Worm (Caenorhabditis elegans) whole organism, young adult: Measurements from ENCODE around the gene blos-2.

ENCODE experiments used
- B0261.1 ChIP-seq: sonication (generic microtip); optimal IDR thresholded peaks from 2 replicates; lab custom pipeline; 2016; ENCODE audit warnings: mild to moderate bottlenecking, missing genetic modification characterization, moderate library complexity, missing compliant biosample characterization
- B0336.3 ChIP-seq: fragments of 200-800 bp; sonication (Bioruptor generic); IDR thresholded peaks from 2 replicates; pipeline ENCODE4 v1.3.6; 2022; ENCODE audit warnings: missing genetic modification characterization, missing compliant biosample characterization
- C06A6.2 ChIP-seq: fragments of 200-800 bp; sonication (Bioruptor generic); conservative IDR thresholded peaks from 2 replicates; pipeline ENCODE4 v1.3.6; 2022; ENCODE audit warnings: missing genetic modification characterization, missing compliant biosample characterization
- C17E4.6 ChIP-seq: fragments of 200-800 bp; sonication (Bioruptor generic); IDR thresholded peaks from 2 replicates; pipeline ENCODE4 v1.3.6; 2022; ENCODE audit warnings: missing genetic modification reagents, missing genetic modification characterization, missing compliant biosample characterization
- D2030.7 ChIP-seq: fragments of 200-800 bp; sonication (Bioruptor generic); IDR thresholded peaks from 2 replicates; pipeline ENCODE4 v1.3.6; 2022; ENCODE audit warnings: missing genetic modification reagents, missing genetic modification characterization, missing compliant biosample characterization
- F10E7.11 ChIP-seq: sonication (generic microtip); optimal IDR thresholded peaks from 2 replicates; lab custom pipeline; 2017; ENCODE audit warnings: mild to moderate bottlenecking, missing genetic modification characterization, moderate library complexity, missing compliant biosample characterization
- F33H1.4 ChIP-seq: fragments of 200-800 bp; sonication (Bioruptor generic); IDR thresholded peaks from 2 replicates; pipeline ENCODE4 v1.3.6; 2022; ENCODE audit warnings: missing genetic modification reagents, missing genetic modification characterization, missing compliant biosample characterization
- F55B11.4 ChIP-seq: sonication (generic microtip); optimal IDR thresholded peaks from 2 replicates; lab custom pipeline; 2016; ENCODE audit warnings: missing compliant biosample characterization, missing genetic modification characterization, borderline replicate concordance; ENCODE audit not compliant: insufficient read depth
- F57A8.1 ChIP-seq: fragments of 200-800 bp; sonication (Bioruptor generic); optimal IDR thresholded peaks from 2 replicates; lab custom pipeline; 2018; ENCODE audit warnings: mild to moderate bottlenecking, missing genetic modification characterization, moderate library complexity, missing compliant biosample characterization
- F57C9.4 ChIP-seq: sonication (generic microtip); optimal IDR thresholded peaks from 2 replicates; lab custom pipeline; 2017; ENCODE audit warnings: mild to moderate bottlenecking, missing genetic modification characterization, missing compliant biosample characterization
- Y53F4B.3 ChIP-seq: fragments of 200-800 bp; sonication (Bioruptor generic); IDR thresholded peaks from 2 replicates; pipeline ENCODE4 v1.3.6; 2022; ENCODE audit warnings: missing genetic modification reagents, missing genetic modification characterization, missing compliant biosample characterization
- Y53G8AR.9 ChIP-seq: fragments of 200-800 bp; sonication (Bioruptor generic); conservative IDR thresholded peaks from 2 replicates; pipeline ENCODE4 v1.3.6; 2022; ENCODE audit warnings: missing genetic modification reagents, missing genetic modification characterization, missing compliant biosample characterization
- Y56A3A.18 ChIP-seq: fragments of 200-800 bp; sonication (Bioruptor generic); IDR thresholded peaks from 2 replicates; pipeline ENCODE4 v1.3.6; 2022; ENCODE audit warnings: missing genetic modification reagents, missing genetic modification characterization, missing compliant biosample characterization
- akir-1 ChIP-seq: fragments of 200-800 bp; sonication (Bioruptor generic); optimal IDR thresholded peaks from 2 replicates; lab custom pipeline; 2018; ENCODE audit warnings: mild to moderate bottlenecking, missing genetic modification characterization, moderate library complexity, missing compliant biosample characterization
- aptf-2 ChIP-seq: fragments of 200-800 bp; sonication (Bioruptor generic); conservative IDR thresholded peaks from 2 replicates; pipeline ENCODE4 v1.3.6; 2022; ENCODE audit warnings: missing genetic modification reagents, missing genetic modification characterization, missing compliant biosample characterization
- atf-7 ChIP-seq: sonication (generic microtip); optimal IDR thresholded peaks from 2 replicates; lab custom pipeline; 2017; ENCODE audit warnings: mild to moderate bottlenecking, missing genetic modification characterization, missing compliant biosample characterization
- athp-1 ChIP-seq: sonication (generic microtip); optimal IDR thresholded peaks from 2 replicates; lab custom pipeline; 2017; ENCODE audit warnings: mild to moderate bottlenecking, missing genetic modification characterization, missing compliant biosample characterization
- attf-6 ChIP-seq: fragments of 200-800 bp; sonication (Bioruptor generic); IDR thresholded peaks from 2 replicates; pipeline ENCODE4 v1.3.6; 2022; ENCODE audit warnings: missing genetic modification reagents, missing genetic modification characterization, missing compliant biosample characterization
- ceh-40 ChIP-seq: fragments of 200-800 bp; sonication (Bioruptor generic); IDR thresholded peaks from 2 replicates; pipeline ENCODE4 v1.3.6; 2022; ENCODE audit warnings: missing genetic modification characterization, missing compliant biosample characterization
- die-1 ChIP-seq: sonication (generic microtip); optimal IDR thresholded peaks from 2 replicates; lab custom pipeline; 2016; ENCODE audit warnings: missing genotype, mild to moderate bottlenecking, missing genetic modification characterization, missing compliant biosample characterization
- dox-1 ChIP-seq: fragments of 200-800 bp; sonication (Bioruptor generic); IDR thresholded peaks from 2 replicates; pipeline ENCODE4 v1.3.6; 2022; ENCODE audit warnings: missing genetic modification reagents, missing genetic modification characterization, missing compliant biosample characterization
- egl-44 ChIP-seq: fragments of 200-800 bp; sonication (Bioruptor generic); IDR thresholded peaks from 2 replicates; pipeline ENCODE4 v1.3.6; 2022; ENCODE audit warnings: missing genetic modification reagents, missing genetic modification characterization, missing compliant biosample characterization
- ets-4 ChIP-seq: fragments of 200-800 bp; sonication (Bioruptor generic); optimal IDR thresholded peaks from 2 replicates; lab custom pipeline; 2018; ENCODE audit warnings: mild to moderate bottlenecking, missing genetic modification characterization, missing compliant biosample characterization
- gei-17 ChIP-seq: fragments of 200-800 bp; sonication (Bioruptor generic); optimal IDR thresholded peaks from 2 replicates; lab custom pipeline; 2018; ENCODE audit warnings: mild to moderate bottlenecking, missing genetic modification characterization, missing compliant biosample characterization
- him-1 ChIP-seq: sonication (generic microtip); optimal IDR thresholded peaks from 2 replicates; lab custom pipeline; 2016; ENCODE audit warnings: missing genotype, missing genetic modification reagents, missing genetic modification characterization, missing compliant biosample characterization
- hlh-26 ChIP-seq: fragments of 200-800 bp; sonication (Bioruptor generic); conservative IDR thresholded peaks from 2 replicates; pipeline ENCODE4 v1.3.6; 2022; ENCODE audit warnings: missing genetic modification reagents, missing genetic modification characterization, missing compliant biosample characterization
- hsf-1 ChIP-seq: fragments of 200-800 bp; sonication (Bioruptor generic); IDR thresholded peaks from 2 replicates; pipeline ENCODE4 v1.3.6; 2022; ENCODE audit warnings: missing genetic modification reagents, missing genetic modification characterization, missing compliant biosample characterization
- lir-1 ChIP-seq: fragments of 200-800 bp; sonication (Bioruptor generic); conservative IDR thresholded peaks from 2 replicates; pipeline ENCODE4 v1.3.6; 2022; ENCODE audit warnings: missing genetic modification reagents, missing genetic modification characterization, missing compliant biosample characterization
- madf-10 ChIP-seq: sonication (generic microtip); optimal IDR thresholded peaks from 2 replicates; lab custom pipeline; 2016; ENCODE audit warnings: mild to moderate bottlenecking, missing genetic modification characterization, missing compliant biosample characterization
- madf-6 ChIP-seq: fragments of 200-800 bp; sonication (Bioruptor generic); IDR thresholded peaks from 2 replicates; pipeline ENCODE4 v1.3.6; 2022; ENCODE audit warnings: missing genetic modification reagents, missing genetic modification characterization, missing compliant biosample characterization
- mcd-1 ChIP-seq: fragments of 200-800 bp; sonication (Bioruptor generic); IDR thresholded peaks from 2 replicates; pipeline ENCODE4 v1.3.6; 2022; ENCODE audit warnings: missing genetic modification reagents, missing genetic modification characterization, missing compliant biosample characterization
- nfya-1 ChIP-seq: sonication (generic microtip); optimal IDR thresholded peaks from 2 replicates; lab custom pipeline; 2017; ENCODE audit warnings: antibody characterized with exemption, missing compliant biosample characterization, missing genetic modification characterization, borderline replicate concordance; ENCODE audit not compliant: insufficient read depth
- pbrm-1 ChIP-seq: fragments of 200-800 bp; sonication (Bioruptor generic); IDR thresholded peaks from 2 replicates; pipeline ENCODE4 v1.3.6; 2022; ENCODE audit warnings: missing genetic modification reagents, missing genetic modification characterization, missing compliant biosample characterization
- pha-4 ChIP-seq: fragments of 150-350 bp; sonication (generic microtip); optimal IDR thresholded peaks from 2 replicates; lab custom pipeline; 2014; ENCODE audit warnings: missing biosample characterization, missing genetic modification reagents, missing genetic modification characterization
- rcor-1 ChIP-seq: fragments of 200-800 bp; sonication (Bioruptor generic); IDR thresholded peaks from 2 replicates; pipeline ENCODE4 v1.3.6; 2022; ENCODE audit warnings: missing genetic modification reagents, missing genetic modification characterization, missing compliant biosample characterization
- repo-1 ChIP-seq: sonication (generic microtip); optimal IDR thresholded peaks from 2 replicates; lab custom pipeline; 2017; ENCODE audit warnings: mild to moderate bottlenecking, missing genetic modification characterization, missing compliant biosample characterization
- rpc-1 ChIP-seq, 2 experiments: fragments of 150-350 bp in 1 of 2; sonication (generic microtip) in 1 of 2; optimal IDR thresholded peaks; 2 replicates each; lab custom pipeline; 2014 to 2018; ENCODE audit warnings: missing biosample characterization in 1 of 2, missing genetic modification characterization in 1 of 2, missing genetic modification reagents in 1 of 2, missing genotype in 1 of 2
- sea-2 ChIP-seq: fragments of 200-800 bp; sonication (Bioruptor generic); IDR thresholded peaks from 2 replicates; pipeline ENCODE4 v1.3.6; 2022; ENCODE audit warnings: missing genetic modification characterization, missing compliant biosample characterization
- snpc-1.1 ChIP-seq: sonication (generic microtip); optimal IDR thresholded peaks from 2 replicates; lab custom pipeline; 2017; ENCODE audit warnings: missing genetic modification characterization, mild to moderate bottlenecking, missing compliant biosample characterization, antibody characterized with exemption, moderate library complexity, missing genotype, missing genetic modification reagents; ENCODE audit not compliant: insufficient read depth
- snpc-1.3 ChIP-seq: sonication (generic microtip); optimal IDR thresholded peaks from 2 replicates; lab custom pipeline; 2017; ENCODE audit warnings: missing genetic modification characterization, mild to moderate bottlenecking, missing compliant biosample characterization, antibody characterized with exemption, moderate library complexity, missing genotype, missing genetic modification reagents; ENCODE audit not compliant: insufficient read depth
- snpc-3.4 ChIP-seq: sonication (generic microtip); optimal IDR thresholded peaks from 2 replicates; lab custom pipeline; 2017; ENCODE audit warnings: missing genetic modification characterization, mild to moderate bottlenecking, missing compliant biosample characterization, antibody characterized with exemption, moderate library complexity, missing genotype, missing genetic modification reagents
- somi-1 ChIP-seq: fragments of 200-800 bp; sonication (Bioruptor generic); optimal IDR thresholded peaks from 2 replicates; lab custom pipeline; 2018; ENCODE audit warnings: mild to moderate bottlenecking, missing genetic modification characterization, missing compliant biosample characterization
- unc-130 ChIP-seq: sonication (generic microtip); optimal IDR thresholded peaks from 2 replicates; lab custom pipeline; 2016; ENCODE audit warnings: missing genetic modification reagents, missing genetic modification characterization, missing compliant biosample characterization
- xnd-1 ChIP-seq: sonication (generic microtip); optimal IDR thresholded peaks from 2 replicates; lab custom pipeline; 2016; ENCODE audit warnings: missing genotype, missing genetic modification reagents, missing genetic modification characterization, missing compliant biosample characterization
- zim-3 ChIP-seq: sonication (generic microtip); optimal IDR thresholded peaks from 2 replicates; lab custom pipeline; 2017; ENCODE audit warnings: mild to moderate bottlenecking, missing genetic modification characterization, moderate library complexity, missing compliant biosample characterization
- ztf-22 ChIP-seq: fragments of 200-800 bp; sonication (Bioruptor generic); optimal IDR thresholded peaks from 2 replicates; lab custom pipeline; 2018; ENCODE audit warnings: mild to moderate bottlenecking, missing genetic modification characterization, moderate library complexity, missing compliant biosample characterization
- ztf-28 ChIP-seq: fragments of 200-800 bp; sonication (Bioruptor generic); IDR thresholded peaks from 2 replicates; pipeline ENCODE4 v1.3.6; 2022; ENCODE audit warnings: missing genetic modification reagents, missing genetic modification characterization, missing compliant biosample characterization

The blos-2 gene

DNA sequence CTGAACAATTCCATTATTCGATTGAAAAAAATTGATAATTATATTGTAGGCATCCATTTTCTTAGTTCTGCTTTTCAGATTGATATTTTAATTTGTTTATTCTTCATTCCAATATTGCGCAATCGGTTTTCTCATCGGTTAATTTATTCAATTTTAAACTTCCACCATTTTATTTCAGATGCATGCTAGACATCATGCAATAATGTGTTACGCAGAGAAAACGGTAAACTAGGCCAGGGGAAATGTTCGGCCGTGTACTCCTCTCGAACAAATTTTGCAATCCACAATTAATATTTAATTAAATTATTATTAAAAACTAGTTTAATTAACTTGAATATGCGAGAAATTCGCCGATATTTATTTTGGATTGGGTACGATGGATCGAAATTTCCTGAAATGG, 12.3 kb upstream of the blos-2 start, which contains the start of gene Y73B6BL.29 (continued):
- TF ChIP-seq dox-1 (GFP tag; lab: Robert Waterston, UW): peak; percentile 78
- TF ChIP-seq pbrm-1 (GFP tag; lab: Robert Waterston, UW): peak; percentile 53; the same call in 1 of the 2 replicates
- no peak for TF ChIP-seq ets-4
- TF ChIP-seq F33H1.4 (GFP tag; lab: Robert Waterston, UW): peak; percentile 77
- TF ChIP-seq C17E4.6 (GFP tag; lab: Robert Waterston, UW): no peak
- TF ChIP-seq F57C9.4: no peak
- no peak for TF ChIP-seq rpc-1 (optimal IDR thresholded peaks at IDR 0.05; lab: Kevin White, UChicago)
- TF ChIP-seq rpc-1 (tag; optimal IDR thresholded peaks at IDR 0.05; lab: Kevin White, UChicago): no peak
- TF ChIP-seq hlh-26: no peak
- TF ChIP-seq snpc-3.4 (tag; lab: Kevin White, UChicago): peak; percentile 5
- TF ChIP-seq nfya-1: no peak
- TF ChIP-seq F10E7.11 (tag; lab: Kevin White, UChicago): peak; percentile 61
- no peak for TF ChIP-seq C06A6.2
- TF ChIP-seq unc-130 (GFP tag; lab: Kevin White, UChicago): peak; percentile 95
- TF ChIP-seq egl-44 (GFP tag; lab: Robert Waterston, UW): no peak
- peak; percentile 35 for TF ChIP-seq somi-1
- TF ChIP-seq ceh-40 (GFP tag; lab: Robert Waterston, UW): 0 out of 2 replicates have a peak, but pooled peaks have one; percentile 43
- no peak for TF ChIP-seq xnd-1 (tag; lab: Kevin White, UChicago)
- TF ChIP-seq repo-1 (tag; lab: Kevin White, UChicago): peak; percentile 35
- TF ChIP-seq die-1 (tag; lab: Kevin White, UChicago): no peak
- peak; percentile 74 for TF ChIP-seq snpc-1.1 (tag; lab: Kevin White, UChicago)
- TF ChIP-seq gei-17: peak; percentile 7
- TF ChIP-seq madf-6 (GFP tag; lab: Robert Waterston, UW): peak; percentile 69
- TF ChIP-seq mcd-1 (GFP tag; lab: Robert Waterston, UW): peak; percentile 81
- 0 out of 2 replicates have a peak, but pooled peaks have one; percentile 13 for TF ChIP-seq hsf-1
- peak; percentile 80 for TF ChIP-seq akir-1 (GFP tag; lab: Kevin White, UChicago)
- peak; percentile 84 for TF ChIP-seq Y53G8AR.9
- peak; percentile 63; the same call in 1 of the 2 replicates for TF ChIP-seq D2030.7
- TF ChIP-seq pha-4: no peak
- no peak for TF ChIP-seq F57A8.1 (GFP tag; lab: Kevin White, UChicago)
- no peak for TF ChIP-seq ztf-22 (GFP tag; lab: Kevin White, UChicago)
- TF ChIP-seq aptf-2 (GFP tag; lab: Robert Waterston, UW): peak; percentile 72
- peak; percentile 45 for TF ChIP-seq him-1 (tag; lab: Kevin White, UChicago)
- TF ChIP-seq ztf-28 (GFP tag; lab: Robert Waterston, UW): 0 out of 2 replicates have a peak, but pooled peaks have one; percentile 71
- TF ChIP-seq athp-1 (tag; lab: Kevin White, UChicago): peak; percentile 39
- 0 out of 2 replicates have a peak, but pooled peaks have one; percentile 35 for TF ChIP-seq B0336.3 (GFP tag; lab: Robert Waterston, UW)
- peak; percentile 90 for TF ChIP-seq lir-1
- TF ChIP-seq madf-10: peak; percentile 72
- peak; percentile 65 for TF ChIP-seq attf-6 (GFP tag; lab: Robert Waterston, UW)
- TF ChIP-seq B0261.1 (tag; lab: Kevin White, UChicago): peak; percentile 12
- TF ChIP-seq Y56A3A.18 (GFP tag; lab: Robert Waterston, UW): no peak
- TF ChIP-seq F55B11.4 (tag; lab: Kevin White, UChicago): no peak
- TF ChIP-seq snpc-1.3: peak; percentile 66
- peak; percentile 46 for TF ChIP-seq zim-3 (tag; lab: Kevin White, UChicago)
- 0 out of 2 replicates have a peak, but pooled peaks have one; percentile 58 for TF ChIP-seq sea-2 (GFP tag; lab: Robert Waterston, UW)
- TF ChIP-seq Y53F4B.3: no peak
- TF ChIP-seq atf-7 (tag; lab: Kevin White, UChicago): peak; percentile 65
- TF ChIP-seq rcor-1: peak; percentile 83
